Worm (Caenorhabditis elegans) whole organism, late embryonic: ENCODE data around the gene snx-1.

Experiments
- ceh-18 ChIP-seq: sonication (generic microtip); optimal IDR thresholded peaks from 2 replicates; lab custom pipeline; 2016; ENCODE audit warnings: missing genetic modification characterization, missing compliant biosample characterization
- ceh-34 ChIP-seq: sonication (generic microtip); optimal IDR thresholded peaks from 2 replicates; lab custom pipeline; 2016; ENCODE audit warnings: mild to moderate bottlenecking, missing genetic modification characterization, missing compliant biosample characterization
- sox-2 ChIP-seq: fragments of 200-800 bp; sonication (Bioruptor generic); IDR thresholded peaks from 2 replicates; pipeline ENCODE4 v1.3.6; 2022; ENCODE audit warnings: missing genetic modification reagents, missing genetic modification characterization, missing compliant biosample characterization
- unc-3 ChIP-seq, 2 experiments: fragments of 200-800 bp in 1 of 2; sonication (Bioruptor generic) in 1 of 2; sonication (generic microtip) in 1 of 2; conservative IDR thresholded peaks in 1 of 2; optimal IDR thresholded peaks in 1 of 2; 2 replicates each; pipeline versions ENCODE4 v1.3.6 to Lab custom; 2016 to 2022; ENCODE audit warnings: missing compliant biosample characterization in 2 of 2, missing genetic modification characterization in 2 of 2, missing genetic modification reagents in 1 of 2
- unc-42 ChIP-seq: sonication (generic microtip); optimal IDR thresholded peaks from 2 replicates; lab custom pipeline; 2016; ENCODE audit warnings: missing genotype, missing genetic modification characterization, missing compliant biosample characterization

snx-1 gene

DNA sequence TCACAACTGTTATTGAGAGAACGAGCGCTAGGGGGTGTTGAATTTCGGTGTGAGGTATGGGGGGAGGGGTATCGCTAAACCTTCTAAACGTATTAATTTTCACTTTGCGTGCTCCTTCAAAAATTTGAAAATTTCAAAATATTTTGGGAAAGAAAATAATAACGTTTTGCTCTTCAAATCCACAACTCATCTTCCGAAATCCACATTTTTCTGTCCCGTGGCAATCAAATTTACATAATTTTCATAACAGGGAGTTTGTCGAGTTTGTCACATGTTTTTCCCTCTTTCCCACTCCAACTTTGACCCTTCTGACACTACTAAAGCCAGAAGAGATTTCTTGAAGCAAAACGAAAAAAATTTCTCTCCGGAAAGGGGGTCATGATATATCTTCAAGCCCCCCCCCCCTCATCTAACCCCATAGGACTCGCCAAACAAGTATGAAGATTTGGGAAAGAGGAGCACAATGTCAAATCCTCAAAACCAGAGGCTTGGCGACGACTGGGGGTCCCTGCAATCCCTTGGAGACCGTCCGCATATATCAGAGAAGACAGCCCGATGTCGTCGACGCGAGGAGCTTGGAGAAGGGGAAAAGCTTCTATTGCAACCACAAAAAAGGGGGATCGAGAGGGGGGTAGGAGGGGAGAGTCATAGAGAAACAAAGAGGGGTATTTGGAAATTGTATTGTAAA, 52.6 kb downstream of the snx-1 start:
- no peak for TF ChIP-seq unc-3 (GFP tag; conservative IDR thresholded peaks at IDR 0.05; lab: Robert Waterston, UW)
- peak; percentile 57 for TF ChIP-seq unc-3 (tag; optimal IDR thresholded peaks at IDR 0.05; lab: Kevin White, UChicago)
- peak; percentile 85 for TF ChIP-seq ceh-34
- TF ChIP-seq sox-2: no peak
- TF ChIP-seq ceh-18 (tag; lab: Kevin White, UChicago): no peak
- TF ChIP-seq unc-42 (tag; lab: Kevin White, UChicago): peak; percentile 67
